Fruit fly (Drosophila melanogaster) whole organism, pupa: ENCODE results near the gene yps.

ENCODE experiments used
- CG14655 ChIP-seq: fragments of 200-800 bp; sonication (Bioruptor generic); optimal IDR thresholded peaks from 3 replicates; lab custom pipeline; 2017; ENCODE audit warnings: mild to moderate bottlenecking, missing biosample characterization, missing genetic modification reagents, missing genetic modification characterization
- CG4496 ChIP-seq: fragments of 200-800 bp; sonication (Bioruptor generic); IDR thresholded peaks from 3 replicates; pipeline ENCODE4 v1.3.6; 2022; ENCODE audit warnings: missing biosample characterization, missing genetic modification characterization

- TF ChIP-seq CG14655 (GFP tag; lab: Kevin White, UChicago) (no peak), CG4496 (GFP tag; lab: Robert Waterston, UW) (no peak)
These were observed 4.2 kb upstream of the yps start, which contains the start of gene Lsp2 for dm6 chr3L:12129111-12129510.
